Fruit fly (Drosophila melanogaster): ENCODE measurements around the gene CG13014.

- no peak for TF ChIP-seq Sin3A (optimal IDR thresholded peaks at IDR 0.05)
- no peak for TF ChIP-seq ttk (optimal IDR thresholded peaks at IDR 0.05)
- TF ChIP-seq psq (optimal IDR thresholded peaks at IDR 0.05): no peak
Observed at dm6 chrX:16610601-16611058, 23.0 kb downstream of the CG13014 start, which contains the start of gene mbt.
